Fruit fly (Drosophila melanogaster): ENCODE measurements around the gene ema.

ema gene

dm6 chr3R:16441367-16441923 is at the start of gene ema:
Gene ema, minus strand, starts transcription at chr3R:16441661.
- TF ChIP-seq CG8478 (optimal IDR thresholded peaks at IDR 0.05) (no peak), CTCF (optimal IDR thresholded peaks at IDR 0.05) (no peak)

- no peak for TF ChIP-seq CG8478 (optimal IDR thresholded peaks at IDR 0.05)
- no peak for TF ChIP-seq CTCF (optimal IDR thresholded peaks at IDR 0.05)
Observed at dm6 chr3R:16485487-16486233, 44.2 kb upstream of the ema start.

dm6 chr3R:16483877-16484417 is 42.5 kb upstream of the ema start, which contains the start of gene Der-2:
Gene Der-2, minus strand, starts transcription at chr3R:16484223.
- TF ChIP-seq CG8478 (optimal IDR thresholded peaks at IDR 0.05) (no peak), CTCF (optimal IDR thresholded peaks at IDR 0.05) (no peak)

- TF ChIP-seq CG8478 (optimal IDR thresholded peaks at IDR 0.05) (no peak), CTCF (optimal IDR thresholded peaks at IDR 0.05) (no peak)
Observed at dm6 chr3R:16482276-16482675, 40.8 kb upstream of the ema start, which contains the start of gene Sdhaf3. Gene Sdhaf3, minus strand, starts transcription at chr3R:16482452.

dm6 chr3R:16480995-16481394 is 39.5 kb upstream of the ema start, which contains the start of gene Dhfr:
Gene Dhfr, plus strand, starts transcription at chr3R:16481167.
- TF ChIP-seq CG8478 (optimal IDR thresholded peaks at IDR 0.05) (no peak), CTCF (optimal IDR thresholded peaks at IDR 0.05) (no peak)

dm6 chr3R:16477033-16477432 is 35.6 kb upstream of the ema start, which contains the start of gene Gyc89Db:
Gene Gyc89Db, plus strand, starts transcription at chr3R:16477110.
- TF ChIP-seq CG8478 (optimal IDR thresholded peaks at IDR 0.05) (no peak), CTCF (optimal IDR thresholded peaks at IDR 0.05) (no peak)

- TF ChIP-seq CTCF (optimal IDR thresholded peaks at IDR 0.05) (no peak), CG8478 (optimal IDR thresholded peaks at IDR 0.05) (no peak)
Observed at dm6 chr3R:16476472-16476871, 35.0 kb upstream of the ema start.

- TF ChIP-seq CG8478 (optimal IDR thresholded peaks at IDR 0.05) (no peak), CTCF (optimal IDR thresholded peaks at IDR 0.05) (no peak)
Observed at dm6 chr3R:16472301-16472700, 30.8 kb upstream of the ema start, which contains the start of gene Gyc89Da. Gene Gyc89Da, plus strand, starts transcription at chr3R:16472601.

dm6 chr3R:16469501-16470263 is 28.2 kb upstream of the ema start, which contains the start of the genes CG42232 and CSN5:
Gene CG42232, minus strand, starts transcription at chr3R:16469663.
Gene CSN5, plus strand, starts transcription at chr3R:16470099.
- TF ChIP-seq CG8478 (optimal IDR thresholded peaks at IDR 0.05) (no peak), CTCF (optimal IDR thresholded peaks at IDR 0.05) (no peak)

- TF ChIP-seq CTCF (optimal IDR thresholded peaks at IDR 0.05), result no peak
- TF ChIP-seq CG8478 (optimal IDR thresholded peaks at IDR 0.05), result no peak
Observed at dm6 chr3R:16468556-16468955, 27.1 kb upstream of the ema start.

dm6 chr3R:16456607-16457006 is 15.1 kb upstream of the ema start:
- no peak for TF ChIP-seq CTCF (optimal IDR thresholded peaks at IDR 0.05)
- no peak for TF ChIP-seq CG8478 (optimal IDR thresholded peaks at IDR 0.05)

dm6 chr3R:16455875-16456274 is 14.4 kb upstream of the ema start, which contains the start of gene CG14883:
Gene CG14883, plus strand, starts transcription at chr3R:16456052.
- TF ChIP-seq CG8478 (optimal IDR thresholded peaks at IDR 0.05) (no peak), CTCF (optimal IDR thresholded peaks at IDR 0.05) (no peak)

dm6 chr3R:16454192-16454591 is 12.7 kb upstream of the ema start, which contains the start of gene CG10405:
Gene CG10405, plus strand, starts transcription at chr3R:16454492.
- no peak for TF ChIP-seq CTCF (optimal IDR thresholded peaks at IDR 0.05)
- TF ChIP-seq CG8478 (optimal IDR thresholded peaks at IDR 0.05), result no peak

dm6 chr3R:16453597-16453996 is 12.1 kb upstream of the ema start, which contains the start of gene Pak3:
Gene Pak3, minus strand, starts transcription at chr3R:16453821.
- TF ChIP-seq CG8478 (optimal IDR thresholded peaks at IDR 0.05) (no peak), CTCF (optimal IDR thresholded peaks at IDR 0.05) (peak in 1 of 2 experiments; percentile 24)
